Fruit fly (Drosophila melanogaster): ENCODE measurements around the gene SA2.
"Not testable (repeated sequence)": the region's sequence is repeated elsewhere in the genome, so short reads cannot be mapped to it uniquely, and the experiment has no call there.

SA2 gene

dm6 chr3L:1415931-1416330, 21.7 kb downstream of the SA2 start, which contains the start of gene FucTD:
Gene FucTD, plus strand, starts transcription at chr3L:1416231.
- TF ChIP-seq h (optimal IDR thresholded peaks at IDR 0.05) (no peak), ttk (optimal IDR thresholded peaks at IDR 0.05) (no peak), Sin3A (optimal IDR thresholded peaks at IDR 0.05) (no peak), Myc (optimal IDR thresholded peaks at IDR 0.05) (no peak), psq (optimal IDR thresholded peaks at IDR 0.05) (no peak), insv (optimal IDR thresholded peaks at IDR 0.05) (no peak)

dm6 chr3L:1414032-1414431, 23.6 kb downstream of the SA2 start:
- TF ChIP-seq psq (optimal IDR thresholded peaks at IDR 0.05) (no peak), h (optimal IDR thresholded peaks at IDR 0.05) (no peak), insv (optimal IDR thresholded peaks at IDR 0.05) (no peak), ttk (optimal IDR thresholded peaks at IDR 0.05) (no peak), Sin3A (optimal IDR thresholded peaks at IDR 0.05) (no peak), Myc (optimal IDR thresholded peaks at IDR 0.05) (no peak)

dm6 chr3L:1410369-1411107, 27.1 kb downstream of the SA2 start, which contains the start of gene CG9168:
Gene CG9168, plus strand, starts transcription at chr3L:1411057.
- no peak for TF ChIP-seq Myc (optimal IDR thresholded peaks at IDR 0.05)
- no peak for TF ChIP-seq insv (optimal IDR thresholded peaks at IDR 0.05)
- no peak for TF ChIP-seq psq (optimal IDR thresholded peaks at IDR 0.05)
- no peak for TF ChIP-seq Sin3A (optimal IDR thresholded peaks at IDR 0.05)
- no peak for TF ChIP-seq ttk (optimal IDR thresholded peaks at IDR 0.05)
- no peak for TF ChIP-seq h (optimal IDR thresholded peaks at IDR 0.05)

- TF ChIP-seq insv (optimal IDR thresholded peaks at IDR 0.05) (no peak), Sin3A (optimal IDR thresholded peaks at IDR 0.05) (no peak), psq (optimal IDR thresholded peaks at IDR 0.05) (no peak), ttk (optimal IDR thresholded peaks at IDR 0.05) (no peak), h (optimal IDR thresholded peaks at IDR 0.05) (no peak), Myc (optimal IDR thresholded peaks at IDR 0.05) (no peak)
Observed at dm6 chr3L:1408093-1408492, 29.6 kb downstream of the SA2 start.

dm6 chr3L:1404549-1404948, 33.1 kb downstream of the SA2 start:
- TF ChIP-seq psq (optimal IDR thresholded peaks at IDR 0.05) (no peak), ttk (optimal IDR thresholded peaks at IDR 0.05) (no peak), Myc (optimal IDR thresholded peaks at IDR 0.05) (no peak), insv (optimal IDR thresholded peaks at IDR 0.05) (no peak), Sin3A (optimal IDR thresholded peaks at IDR 0.05) (no peak), h (optimal IDR thresholded peaks at IDR 0.05) (no peak)

dm6 chr3L:1402152-1402551, 35.5 kb downstream of the SA2 start:
- no peak for TF ChIP-seq h (optimal IDR thresholded peaks at IDR 0.05)
- TF ChIP-seq ttk (optimal IDR thresholded peaks at IDR 0.05), result no peak
- TF ChIP-seq Myc (optimal IDR thresholded peaks at IDR 0.05), result no peak
- no peak for TF ChIP-seq psq (optimal IDR thresholded peaks at IDR 0.05)
- no peak for TF ChIP-seq Sin3A (optimal IDR thresholded peaks at IDR 0.05)
- no peak for TF ChIP-seq insv (optimal IDR thresholded peaks at IDR 0.05)

- TF ChIP-seq psq (optimal IDR thresholded peaks at IDR 0.05) (no peak), Myc (optimal IDR thresholded peaks at IDR 0.05) (no peak), h (optimal IDR thresholded peaks at IDR 0.05) (no peak), Sin3A (optimal IDR thresholded peaks at IDR 0.05) (no peak), insv (optimal IDR thresholded peaks at IDR 0.05) (no peak), ttk (optimal IDR thresholded peaks at IDR 0.05) (no peak)
Observed at dm6 chr3L:1401364-1401978, 36.2 kb downstream of the SA2 start.

dm6 chr3L:1398286-1398685, 39.4 kb downstream of the SA2 start, which contains the start of gene CG32320:
Gene CG32320, plus strand, starts transcription at chr3L:1398586.
- TF ChIP-seq ttk, Myc, Sin3A (optimal IDR thresholded peaks at IDR 0.05): not testable (repeated sequence)

- no peak for TF ChIP-seq h (optimal IDR thresholded peaks at IDR 0.05)
- no peak for TF ChIP-seq psq (optimal IDR thresholded peaks at IDR 0.05)
- TF ChIP-seq Sin3A (optimal IDR thresholded peaks at IDR 0.05), result no peak
- no peak for TF ChIP-seq insv (optimal IDR thresholded peaks at IDR 0.05)
- TF ChIP-seq ttk (optimal IDR thresholded peaks at IDR 0.05), result no peak
- TF ChIP-seq Myc (optimal IDR thresholded peaks at IDR 0.05), result no peak
Observed at dm6 chr3L:1394463-1394862, 43.2 kb downstream of the SA2 start.

- TF ChIP-seq psq (optimal IDR thresholded peaks at IDR 0.05), result no peak
- no peak for TF ChIP-seq ttk (optimal IDR thresholded peaks at IDR 0.05)
- TF ChIP-seq h (optimal IDR thresholded peaks at IDR 0.05), result no peak
Observed at dm6 chr3L:1391993-1392952, 45.4 kb downstream of the SA2 start.

dm6 chr3L:1390410-1390809, 47.3 kb downstream of the SA2 start:
- TF ChIP-seq Myc (optimal IDR thresholded peaks at IDR 0.05) (no peak), ttk (optimal IDR thresholded peaks at IDR 0.05) (no peak), insv (optimal IDR thresholded peaks at IDR 0.05) (no peak), Sin3A (optimal IDR thresholded peaks at IDR 0.05) (no peak), psq (optimal IDR thresholded peaks at IDR 0.05) (no peak), h (optimal IDR thresholded peaks at IDR 0.05) (no peak)

- TF ChIP-seq Myc (optimal IDR thresholded peaks at IDR 0.05) (no peak), insv (optimal IDR thresholded peaks at IDR 0.05) (no peak), ttk (optimal IDR thresholded peaks at IDR 0.05) (no peak), h (optimal IDR thresholded peaks at IDR 0.05) (no peak), psq (optimal IDR thresholded peaks at IDR 0.05) (no peak), Sin3A (optimal IDR thresholded peaks at IDR 0.05) (no peak)
Observed at dm6 chr3L:1388862-1389261, 48.8 kb downstream of the SA2 start.
